Worm (Caenorhabditis elegans) whole organism, midembryonic: ENCODE data around the gene har-1.
A peak's percentile ranks its signal among the peaks of the same experiment; 100 is the strongest.

Source experiments
- T22C8.4 ChIP-seq: fragments of 200-800 bp; sonication (Bioruptor generic); IDR thresholded peaks from 2 replicates; pipeline ENCODE4 v1.3.6; 2022; ENCODE audit warnings: missing genetic modification characterization, missing compliant biosample characterization
- cog-1 ChIP-seq: sonication (generic microtip); optimal IDR thresholded peaks from 2 replicates; lab custom pipeline; 2016; ENCODE audit warnings: missing genetic modification characterization, missing compliant biosample characterization
- flt-1 ChIP-seq: fragments of 200-800 bp; sonication (Bioruptor generic); IDR thresholded peaks from 2 replicates; pipeline ENCODE4 v1.3.6; 2022; ENCODE audit warnings: missing genetic modification characterization, missing compliant biosample characterization
- klf-2 ChIP-seq: fragments of 200-800 bp; sonication (Bioruptor generic); conservative IDR thresholded peaks from 2 replicates; pipeline ENCODE4 v1.3.6; 2022; ENCODE audit warnings: missing genetic modification reagents, missing genetic modification characterization, missing compliant biosample characterization
- med-1 ChIP-seq: sonication (generic microtip); optimal IDR thresholded peaks from 2 replicates; lab custom pipeline; 2017; ENCODE audit warnings: missing genetic modification characterization, mild to moderate bottlenecking, missing compliant biosample characterization, antibody characterized with exemption, missing genetic modification reagents; ENCODE audit not compliant: insufficient read depth
- ref-1 ChIP-seq: fragments of 200-800 bp; sonication (Bioruptor generic); conservative IDR thresholded peaks from 2 replicates; pipeline ENCODE4 v1.3.6; 2022; ENCODE audit warnings: missing genetic modification reagents, missing genetic modification characterization, missing compliant biosample characterization
- tab-1 ChIP-seq: fragments of 200-800 bp; sonication (Bioruptor generic); IDR thresholded peaks from 2 replicates; pipeline ENCODE4 v1.3.6; 2022; ENCODE audit warnings: missing genetic modification characterization, missing compliant biosample characterization
- ztf-23 ChIP-seq: fragments of 200-800 bp; sonication (Bioruptor generic); IDR thresholded peaks from 2 replicates; pipeline ENCODE4 v1.3.6; 2022; ENCODE audit warnings: missing genetic modification reagents, missing genetic modification characterization, missing compliant biosample characterization
- ztf-29 ChIP-seq: fragments of 200-800 bp; sonication (Bioruptor generic); IDR thresholded peaks from 2 replicates; pipeline ENCODE4 v1.3.6; 2022; ENCODE audit warnings: missing genetic modification reagents, missing genetic modification characterization, missing compliant biosample characterization

The har-1 gene

ce11 chrIII:4176109-4176596 lies 24.3 kb downstream of the har-1 start, which contains the start of the genes hrde-1 and C16C10.13:
Gene hrde-1 (minus strand): TSS chrIII:4176159.
Gene C16C10.13 (plus strand): TSS chrIII:4176440.
- TF ChIP-seq cog-1 (tag; lab: Kevin White, UChicago) (no peak), med-1 (GFP tag; lab: Kevin White, UChicago) (no peak), ztf-29 (GFP tag; lab: Robert Waterston, UW) (no peak), T22C8.4 (no peak), ztf-23 (GFP tag; lab: Robert Waterston, UW) (no peak), klf-2 (GFP tag; lab: Robert Waterston, UW) (no peak), ref-1 (no peak), tab-1 (GFP tag; lab: Robert Waterston, UW) (no peak), flt-1 (GFP tag; lab: Robert Waterston, UW) (no peak)

DNA sequence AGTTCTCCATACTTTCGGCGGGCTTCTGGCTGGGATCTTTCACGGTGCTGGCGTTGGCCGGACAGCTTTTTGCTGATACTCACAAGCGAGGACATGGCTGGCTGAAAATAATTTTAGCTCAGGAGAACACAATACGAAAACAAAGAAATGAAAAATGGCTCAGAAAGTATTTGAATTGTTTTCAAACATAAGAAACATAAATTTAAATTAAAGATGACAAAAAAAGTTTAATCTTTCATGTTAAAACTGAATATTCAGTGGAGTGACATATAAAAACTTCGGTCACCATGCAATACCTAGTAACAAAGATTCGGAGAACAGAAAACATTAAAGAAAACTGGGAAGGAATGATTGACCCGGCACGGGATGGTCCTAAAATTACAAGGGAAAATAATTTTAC lies 26.7 kb downstream of the har-1 start, which contains the start of gene C16C10.2:
TSS of gene C16C10.2 (minus strand) at position 101 of the 400 bp plus-strand sequence.
- TF ChIP-seq T22C8.4, result no peak
- TF ChIP-seq tab-1 (GFP tag; lab: Robert Waterston, UW), result no peak
- no peak for TF ChIP-seq ztf-23 (GFP tag; lab: Robert Waterston, UW)
- no peak for TF ChIP-seq flt-1 (GFP tag; lab: Robert Waterston, UW)
- no peak for TF ChIP-seq klf-2 (GFP tag; lab: Robert Waterston, UW)
- no peak for TF ChIP-seq med-1 (GFP tag; lab: Kevin White, UChicago)
- no peak for TF ChIP-seq ref-1
- TF ChIP-seq cog-1 (tag; lab: Kevin White, UChicago), result no peak
- no peak for TF ChIP-seq ztf-29 (GFP tag; lab: Robert Waterston, UW)

DNA sequence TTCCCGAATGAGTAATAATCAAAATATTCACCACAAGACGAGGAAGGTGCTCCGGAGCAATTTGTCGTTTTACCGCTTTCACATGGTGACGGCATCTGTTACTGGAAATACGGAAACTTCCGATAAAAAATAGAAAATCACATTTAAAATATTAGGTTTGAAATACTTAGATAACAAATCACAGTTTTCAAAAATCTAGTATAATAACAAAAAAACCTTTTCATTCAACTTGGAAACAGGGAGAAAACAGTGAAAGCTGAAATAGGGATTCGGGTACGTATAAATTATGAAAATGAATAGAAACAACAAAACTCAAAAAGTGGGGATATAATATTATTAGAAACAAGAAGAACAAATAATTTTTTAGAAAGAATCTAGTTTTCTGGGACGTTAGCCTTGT lies 29.5 kb downstream of the har-1 start, which contains the start of gene C16C10.1:
TSS of gene C16C10.1 (minus strand) at position 101 of the 400 bp plus-strand sequence.
- TF ChIP-seq flt-1 (GFP tag; lab: Robert Waterston, UW), result no peak
- TF ChIP-seq cog-1 (tag; lab: Kevin White, UChicago), result no peak
- TF ChIP-seq klf-2 (GFP tag; lab: Robert Waterston, UW), result no peak

DNA sequence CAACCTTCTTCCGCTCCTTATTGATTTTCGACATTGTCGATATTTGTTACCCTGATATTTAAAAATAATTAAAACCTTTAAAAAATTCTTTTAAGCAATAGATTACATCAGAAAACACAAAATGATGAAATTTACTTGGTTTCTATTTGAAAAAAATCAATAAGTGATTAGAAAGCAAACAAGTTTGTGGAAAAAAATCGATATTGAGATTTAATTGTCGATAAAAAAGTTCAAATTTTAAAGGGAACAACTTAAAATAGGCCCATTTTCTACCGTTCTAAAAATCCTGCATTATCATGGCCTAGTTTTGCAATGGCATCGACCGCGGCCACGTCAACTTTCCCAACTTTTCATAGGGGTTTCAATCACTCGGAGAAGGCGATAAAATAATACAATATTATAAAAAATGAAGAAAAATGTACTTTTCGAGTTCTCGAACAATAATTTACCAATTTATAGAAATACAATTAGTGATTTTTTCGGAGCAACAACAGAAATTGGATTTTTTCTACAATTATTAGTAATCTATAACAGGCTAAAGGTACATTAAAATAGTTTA lies 35.0 kb downstream of the har-1 start, which contains the start of gene lars-1:
TSS of gene lars-1 (minus strand) at position 51 of the 559 bp plus-strand sequence.
- no peak for TF ChIP-seq klf-2 (GFP tag; lab: Robert Waterston, UW)
- no peak for TF ChIP-seq med-1 (GFP tag; lab: Kevin White, UChicago)
- TF ChIP-seq ztf-23 (GFP tag; lab: Robert Waterston, UW), result no peak
- no peak for TF ChIP-seq cog-1 (tag; lab: Kevin White, UChicago)
- TF ChIP-seq T22C8.4, result 0 out of 2 replicates have a peak, but pooled peaks have one; percentile 19
- TF ChIP-seq ref-1, result no peak
- no peak for TF ChIP-seq ztf-29 (GFP tag; lab: Robert Waterston, UW)
- no peak for TF ChIP-seq flt-1 (GFP tag; lab: Robert Waterston, UW)

ce11 chrIII:4187845-4188244 lies 36.0 kb downstream of the har-1 start, which contains the start of gene R74.2:
Gene R74.2 (plus strand): TSS chrIII:4188160.
- no peak for TF ChIP-seq ref-1
- TF ChIP-seq ztf-29 (GFP tag; lab: Robert Waterston, UW), result no peak
- no peak for TF ChIP-seq tab-1 (GFP tag; lab: Robert Waterston, UW)
- TF ChIP-seq med-1 (GFP tag; lab: Kevin White, UChicago), result no peak
- no peak for TF ChIP-seq cog-1 (tag; lab: Kevin White, UChicago)
- no peak for TF ChIP-seq ztf-23 (GFP tag; lab: Robert Waterston, UW)
- no peak for TF ChIP-seq flt-1 (GFP tag; lab: Robert Waterston, UW)
- no peak for TF ChIP-seq T22C8.4
- no peak for TF ChIP-seq klf-2 (GFP tag; lab: Robert Waterston, UW)

DNA sequence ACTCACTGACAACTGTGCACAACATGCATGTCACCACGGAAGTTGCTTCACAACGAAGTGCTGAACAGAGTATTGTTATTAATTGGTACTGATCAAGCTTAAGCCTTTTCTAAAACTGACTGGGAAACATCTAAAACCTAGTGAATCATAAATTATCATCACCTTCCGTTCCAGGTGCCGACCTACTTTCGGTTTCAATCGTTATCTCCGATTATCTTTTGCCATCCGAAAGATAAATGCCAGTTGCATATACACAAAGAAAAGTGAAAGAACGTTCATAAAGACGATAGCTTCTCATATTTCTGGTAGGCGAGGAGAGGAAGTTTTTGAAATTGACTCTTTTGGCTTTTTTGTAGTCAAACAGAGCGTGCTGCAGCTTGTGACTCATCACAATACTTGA lies 37.7 kb downstream of the har-1 start:
- TF ChIP-seq ztf-29 (GFP tag; lab: Robert Waterston, UW) (0 out of 2 replicates have a peak, but pooled peaks have one; percentile 37), cog-1 (tag; lab: Kevin White, UChicago) (no peak)

DNA sequence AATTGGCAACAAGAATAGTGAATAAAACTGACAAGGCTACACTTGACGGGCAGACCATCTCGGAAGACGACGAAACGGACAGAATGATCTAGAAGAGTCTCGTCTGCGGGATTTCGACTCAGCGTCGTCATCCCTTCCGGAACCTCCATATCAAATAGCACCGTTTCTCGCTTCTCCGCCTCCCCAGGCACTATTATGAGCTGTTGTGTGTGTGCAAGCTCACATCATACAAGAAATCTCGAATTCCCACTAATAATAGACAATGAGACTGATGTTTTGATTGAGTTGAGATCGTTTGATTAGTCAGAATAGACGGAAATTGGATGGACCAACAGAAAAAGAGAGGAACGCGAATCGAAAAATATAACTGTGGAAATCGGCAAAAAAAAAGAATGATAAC lies 38.4 kb downstream of the har-1 start, which contains the start of gene spp-28:
TSS of gene spp-28 (minus strand) at position 101 of the 400 bp plus-strand sequence.
- no peak for TF ChIP-seq tab-1 (GFP tag; lab: Robert Waterston, UW)
- TF ChIP-seq ztf-23 (GFP tag; lab: Robert Waterston, UW), result no peak
- TF ChIP-seq T22C8.4, result no peak
- TF ChIP-seq klf-2 (GFP tag; lab: Robert Waterston, UW), result no peak
- TF ChIP-seq cog-1 (tag; lab: Kevin White, UChicago), result no peak
- TF ChIP-seq ztf-29 (GFP tag; lab: Robert Waterston, UW), result no peak
- TF ChIP-seq flt-1 (GFP tag; lab: Robert Waterston, UW), result no peak
- no peak for TF ChIP-seq med-1 (GFP tag; lab: Kevin White, UChicago)
- no peak for TF ChIP-seq ref-1

- TF ChIP-seq tab-1 (GFP tag; lab: Robert Waterston, UW) (no peak), flt-1 (GFP tag; lab: Robert Waterston, UW) (no peak), cog-1 (tag; lab: Kevin White, UChicago) (no peak), ref-1 (no peak), T22C8.4 (no peak), klf-2 (GFP tag; lab: Robert Waterston, UW) (no peak), ztf-29 (GFP tag; lab: Robert Waterston, UW) (no peak), med-1 (GFP tag; lab: Kevin White, UChicago) (no peak), ztf-23 (GFP tag; lab: Robert Waterston, UW) (no peak)
Measured at ce11 chrIII:4191091-4191638, 39.3 kb downstream of the har-1 start, which contains the start of gene dnj-16. Gene dnj-16 (plus strand): TSS chrIII:4191141.

DNA sequence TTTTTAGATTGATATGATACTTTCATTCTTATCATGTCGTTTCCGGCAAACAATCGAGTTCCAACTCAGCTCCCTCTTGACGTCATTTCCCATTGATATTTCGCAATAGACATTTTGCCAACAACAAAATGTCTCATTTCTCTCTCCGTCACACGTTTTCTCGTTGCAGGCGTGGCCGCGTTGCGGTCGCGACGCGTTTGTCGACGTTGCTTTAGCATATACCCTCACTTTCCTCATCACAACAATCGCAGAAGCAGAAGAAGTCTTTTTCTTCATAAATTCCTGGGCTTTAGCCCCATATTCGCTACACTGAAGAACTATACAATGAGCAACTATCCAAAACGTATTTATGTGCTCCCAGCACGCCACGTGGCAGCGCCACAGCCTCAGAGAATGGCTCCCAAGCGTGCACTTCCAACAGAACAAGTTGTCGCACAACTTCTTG lies 41.8 kb downstream of the har-1 start, which contains the start of gene xbp-1:
TSS of gene xbp-1 (plus strand) at position 151 of the 445 bp plus-strand sequence.
- TF ChIP-seq ref-1, result no peak
- no peak for TF ChIP-seq T22C8.4
- no peak for TF ChIP-seq med-1 (GFP tag; lab: Kevin White, UChicago)
- 0 out of 2 replicates have a peak, but pooled peaks have one; percentile 45 for TF ChIP-seq ztf-29 (GFP tag; lab: Robert Waterston, UW)
- TF ChIP-seq klf-2 (GFP tag; lab: Robert Waterston, UW), result no peak
- TF ChIP-seq ztf-23 (GFP tag; lab: Robert Waterston, UW), result peak; percentile 41; the same call in 1 of the 2 replicates
- peak; percentile 45 for TF ChIP-seq cog-1 (tag; lab: Kevin White, UChicago)
- TF ChIP-seq tab-1 (GFP tag; lab: Robert Waterston, UW), result no peak
- TF ChIP-seq flt-1 (GFP tag; lab: Robert Waterston, UW), result peak; percentile 66
